Worm (Caenorhabditis elegans): Measurements from ENCODE around the gene cca-1.

cca-1 gene

ce11 chrX:7825707-7826106 lies 50.0 kb downstream of the cca-1 start:
- TF ChIP-seq nhr-11 (tag; optimal IDR thresholded peaks at IDR 0.05) = no peak
- TF ChIP-seq nhr-84 (tag; optimal IDR thresholded peaks at IDR 0.05) = no peak
- TF ChIP-seq ama-1 (optimal IDR thresholded peaks at IDR 0.05) = peak; percentile 70
- no peak for TF ChIP-seq egl-13 (tag; optimal IDR thresholded peaks at IDR 0.05)
- peak in 1 of 2 experiments; percentile 46 for TF ChIP-seq mdl-1 (tag; optimal IDR thresholded peaks at IDR 0.05)
- TF ChIP-seq hlh-17 (GFP tag; optimal IDR thresholded peaks at IDR 0.05; ENCODE audit: borderline replicate concordance) = no peak
- no peak for TF ChIP-seq F16B12.6 (tag; optimal IDR thresholded peaks at IDR 0.05)
- no peak for TF ChIP-seq lin-15B (tag; optimal IDR thresholded peaks at IDR 0.05)
- TF ChIP-seq swsn-7 (tag; optimal IDR thresholded peaks at IDR 0.05) = peak; percentile 14
- TF ChIP-seq efl-1 (optimal IDR thresholded peaks at IDR 0.05) = peak in 1 of 2 experiments; percentile 40
- TF ChIP-seq efl-1 (GFP tag; optimal IDR thresholded peaks at IDR 0.05 in 1 of 2) = peak in 1 of 2 experiments; percentile 90
- peak; percentile 91 for TF ChIP-seq nhr-85 (tag)
- TF ChIP-seq ceh-63 (GFP tag; optimal IDR thresholded peaks at IDR 0.05) = no peak
- peak; percentile 30 for TF ChIP-seq tbx-2 (tag; optimal IDR thresholded peaks at IDR 0.05)
- TF ChIP-seq mep-1 (tag; optimal IDR thresholded peaks at IDR 0.05) = peak; percentile 70
- peak in 4 of 6 experiments; percentile 38 to 59 (median 53) for TF ChIP-seq elt-3 (tag; optimal IDR thresholded peaks at IDR 0.05)
- TF ChIP-seq dsc-1 (tag; optimal IDR thresholded peaks at IDR 0.05) = no peak
- TF ChIP-seq lsy-2 (tag; optimal IDR thresholded peaks at IDR 0.05) = peak; percentile 40 to 72
- TF ChIP-seq lir-3 (tag; optimal IDR thresholded peaks at IDR 0.05; ENCODE audit: poor library complexity) = peak; percentile 11
- TF ChIP-seq ceh-90 (tag; optimal IDR thresholded peaks at IDR 0.05) = no peak
- TF ChIP-seq skn-1 (tag; optimal IDR thresholded peaks at IDR 0.05) = peak; percentile 30
- TF ChIP-seq blmp-1 (tag; optimal IDR thresholded peaks at IDR 0.05) = peak; percentile 53
- no peak for TF ChIP-seq Y116A8C.19 (tag; optimal IDR thresholded peaks at IDR 0.05; ENCODE audit: borderline replicate concordance)
- no peak for TF ChIP-seq nhr-28 (tag; optimal IDR thresholded peaks at IDR 0.05)
- peak; percentile 29 for TF ChIP-seq unc-130 (tag; optimal IDR thresholded peaks at IDR 0.05)
- TF ChIP-seq efl-3 (GFP tag; optimal IDR thresholded peaks at IDR 0.05) = peak; percentile 30
- peak; percentile 87 for TF ChIP-seq lin-14 (GFP tag; optimal IDR thresholded peaks at IDR 0.05)
- no peak for TF ChIP-seq zip-4 (GFP tag; optimal IDR thresholded peaks at IDR 0.05)
- no peak for TF ChIP-seq C04F5.9 (tag; optimal IDR thresholded peaks at IDR 0.05)
- peak in 1 of 2 experiments; percentile 19 for TF ChIP-seq egl-27 (tag; optimal IDR thresholded peaks at IDR 0.05)
- TF ChIP-seq C16A3.4 (tag; optimal IDR thresholded peaks at IDR 0.05) = peak; percentile 11
- peak; percentile 28 for TF ChIP-seq xbp-1 (tag; optimal IDR thresholded peaks at IDR 0.05)
- TF ChIP-seq unc-86 (tag; optimal IDR thresholded peaks at IDR 0.05) = no peak
- no peak for TF ChIP-seq aha-1 (tag; optimal IDR thresholded peaks at IDR 0.05)
- no peak for TF ChIP-seq nhr-12 (tag; optimal IDR thresholded peaks at IDR 0.05)
- TF ChIP-seq pag-3 (tag; optimal IDR thresholded peaks at IDR 0.05; ENCODE audit: borderline replicate concordance, insufficient read depth) = no peak
- peak; percentile 41 for TF ChIP-seq elt-2 (tag; optimal IDR thresholded peaks at IDR 0.05)
- no peak for TF ChIP-seq jun-1 (tag; optimal IDR thresholded peaks at IDR 0.05)
- peak; percentile 64 for TF ChIP-seq nhr-71 (tag; optimal IDR thresholded peaks at IDR 0.05)
- TF ChIP-seq lin-13 (GFP tag; optimal IDR thresholded peaks at IDR 0.05) = no peak
- no peak for TF ChIP-seq fkh-8 (tag; optimal IDR thresholded peaks at IDR 0.05)
- TF ChIP-seq fos-1 (tag; optimal IDR thresholded peaks at IDR 0.05) = peak; percentile 7
- peak; percentile 75 for TF ChIP-seq nhr-90 (tag; optimal IDR thresholded peaks at IDR 0.05; ENCODE audit: poor library complexity)
- no peak for TF ChIP-seq unc-30 (tag; optimal IDR thresholded peaks at IDR 0.05)
- TF ChIP-seq isw-1 (GFP tag; IDR thresholded peaks at IDR 0.05) = no peak
- no peak for TF ChIP-seq grh-1 (GFP tag; IDR thresholded peaks at IDR 0.05)
- no peak for TF ChIP-seq dpl-1 (GFP tag; optimal IDR thresholded peaks at IDR 0.05)
- TF ChIP-seq fkh-4 (tag; optimal IDR thresholded peaks at IDR 0.05; ENCODE audit: borderline replicate concordance) = no peak
- TF ChIP-seq lin-35 (GFP tag; optimal IDR thresholded peaks at IDR 0.05) = peak in 1 of 2 experiments; percentile 14
- no peak for TF ChIP-seq alr-1 (tag; optimal IDR thresholded peaks at IDR 0.05; ENCODE audit: borderline replicate concordance)
- no peak for TF ChIP-seq ceh-88 (GFP tag; IDR thresholded peaks at IDR 0.05)
- peak; percentile 65 for TF ChIP-seq nhr-20 (tag; optimal IDR thresholded peaks at IDR 0.05)
- TF ChIP-seq vab-15 (tag; optimal IDR thresholded peaks at IDR 0.05) = no peak

All from whole organism, L1 larva.